Worm (Caenorhabditis elegans) whole organism, L2 larva: ENCODE results near the gene Y38E10A.14.

Source experiments
- F13H6.1 ChIP-seq: sonication (generic microtip); optimal IDR thresholded peaks from 2 replicates; lab custom pipeline; 2016; ENCODE audit warnings: missing genetic modification characterization, missing compliant biosample characterization
- R02D3.7 ChIP-seq: fragments of 150-350 bp; optimal IDR thresholded peaks from 2 replicates; lab custom pipeline; 2014; ENCODE audit warnings: missing biosample characterization, missing genetic modification characterization
- Y55F3AM.14 ChIP-seq: fragments of 200-800 bp; sonication (Bioruptor generic); optimal IDR thresholded peaks from 2 replicates; lab custom pipeline; 2018; ENCODE audit warnings: mild to moderate bottlenecking, missing genetic modification characterization, missing compliant biosample characterization
- alr-1 ChIP-seq: fragments of 150-350 bp; optimal IDR thresholded peaks from 2 replicates; lab custom pipeline; 2014; ENCODE audit warnings: missing biosample characterization, missing genetic modification characterization
- aly-2 ChIP-seq: fragments of 150-350 bp; optimal IDR thresholded peaks from 2 replicates; lab custom pipeline; 2014; ENCODE audit warnings: missing biosample characterization, missing genetic modification characterization
- ceh-16 ChIP-seq: fragments of 150-350 bp; optimal IDR thresholded peaks from 2 replicates; lab custom pipeline; 2014; ENCODE audit warnings: missing biosample characterization, missing genetic modification characterization
- dmd-4 ChIP-seq: sonication (generic microtip); optimal IDR thresholded peaks from 2 replicates; lab custom pipeline; 2017; ENCODE audit warnings: missing biosample characterization, missing genetic modification characterization
- egl-27 ChIP-seq: sonication (generic microtip); optimal IDR thresholded peaks from 3 replicates; lab custom pipeline; 2017; ENCODE audit warnings: missing biosample characterization, missing genetic modification reagents, missing genetic modification characterization
- elt-3 ChIP-seq: sonication (generic microtip); optimal IDR thresholded peaks from 2 replicates; lab custom pipeline; 2017; ENCODE audit warnings: missing biosample characterization, missing genetic modification characterization
- fos-1 ChIP-seq: fragments of 150-350 bp; optimal IDR thresholded peaks from 2 replicates; lab custom pipeline; 2014; ENCODE audit warnings: missing biosample characterization, missing genetic modification characterization
- lin-11 ChIP-seq: fragments of 150-350 bp; sonication (generic microtip); optimal IDR thresholded peaks from 2 replicates; lab custom pipeline; 2014; ENCODE audit warnings: missing biosample characterization, missing genetic modification characterization, inconsistent platforms, mixed read lengths
- lin-39 ChIP-seq: fragments of 150-350 bp; optimal IDR thresholded peaks from 2 replicates; lab custom pipeline; 2014; ENCODE audit warnings: missing biosample characterization, missing genetic modification reagents, missing genetic modification characterization
- lsy-2 ChIP-seq, 2 experiments: fragments of 150-350 bp in 1 of 2; sonication (generic microtip) in 1 of 2; optimal IDR thresholded peaks; 2 replicates each; lab custom pipeline; 2014 to 2017; ENCODE audit warnings: missing biosample characterization in 2 of 2, missing genetic modification characterization in 2 of 2
- mdl-1 ChIP-seq, 2 experiments: fragments of 150-350 bp in 1 of 2; sonication (generic microtip) in 1 of 2; optimal IDR thresholded peaks; 2 replicates each; lab custom pipeline; 2017; ENCODE audit warnings: missing biosample characterization in 2 of 2, missing genetic modification characterization in 2 of 2
- nhr-10 ChIP-seq: sonication (generic microtip); optimal IDR thresholded peaks from 2 replicates; lab custom pipeline; 2017; ENCODE audit warnings: missing biosample characterization, missing genetic modification characterization
- nhr-11 ChIP-seq: fragments of 150-350 bp; optimal IDR thresholded peaks from 2 replicates; lab custom pipeline; 2014; ENCODE audit warnings: missing biosample characterization, missing genetic modification characterization
- nhr-12 ChIP-seq: fragments of 150-350 bp; optimal IDR thresholded peaks from 2 replicates; lab custom pipeline; 2014; ENCODE audit warnings: missing biosample characterization, missing genetic modification characterization
- nhr-23 ChIP-seq: fragments of 150-350 bp; optimal IDR thresholded peaks from 2 replicates; lab custom pipeline; 2014; ENCODE audit warnings: missing biosample characterization, missing genetic modification reagents, missing genetic modification characterization
- nhr-237 ChIP-seq: fragments of 150-350 bp; optimal IDR thresholded peaks from 2 replicates; lab custom pipeline; 2014; ENCODE audit warnings: missing biosample characterization, missing genetic modification characterization
- nhr-6 ChIP-seq: fragments of 150-350 bp; optimal IDR thresholded peaks from 2 replicates; lab custom pipeline; 2014; ENCODE audit warnings: missing biosample characterization, missing genetic modification characterization
- nhr-77 ChIP-seq: fragments of 150-350 bp; optimal IDR thresholded peaks from 2 replicates; lab custom pipeline; 2014; ENCODE audit warnings: missing biosample characterization, missing genetic modification characterization
- peb-1 ChIP-seq: fragments of 150-350 bp; optimal IDR thresholded peaks from 2 replicates; lab custom pipeline; 2014; ENCODE audit warnings: missing biosample characterization, missing genetic modification characterization
- skn-1 ChIP-seq: sonication (generic microtip); optimal IDR thresholded peaks from 2 replicates; lab custom pipeline; 2017; ENCODE audit warnings: missing biosample characterization, missing genetic modification characterization
- sma-3 ChIP-seq: sonication (generic microtip); optimal IDR thresholded peaks from 2 replicates; lab custom pipeline; 2016; ENCODE audit warnings: missing genetic modification reagents, missing genetic modification characterization, missing compliant biosample characterization
- sma-9 ChIP-seq, 2 experiments: fragments of 150-350 bp in 1 of 2; sonication (generic microtip) in 1 of 2; optimal IDR thresholded peaks; 2 replicates each; lab custom pipeline; 2014 to 2016; ENCODE audit warnings: missing genetic modification characterization in 2 of 2, mild to moderate bottlenecking in 1 of 2, missing biosample characterization in 1 of 2, missing compliant biosample characterization in 1 of 2, missing genetic modification reagents in 1 of 2, moderate library complexity in 1 of 2
- snpc-4 ChIP-seq: fragments of 150-350 bp; optimal IDR thresholded peaks from 2 replicates; lab custom pipeline; 2014; ENCODE audit warnings: missing biosample characterization, missing genetic modification characterization
- unc-55 ChIP-seq: fragments of 150-350 bp; sonication (generic microtip); optimal IDR thresholded peaks from 3 replicates; lab custom pipeline; 2014; ENCODE audit warnings: missing biosample characterization, missing genetic modification reagents, missing genetic modification characterization
- zag-1 ChIP-seq: fragments of 150-350 bp; optimal IDR thresholded peaks from 2 replicates; lab custom pipeline; 2014; ENCODE audit warnings: missing biosample characterization, missing genetic modification characterization
- ztf-11 ChIP-seq: sonication (generic microtip); optimal IDR thresholded peaks from 2 replicates; lab custom pipeline; 2017; ENCODE audit warnings: missing biosample characterization, missing genetic modification characterization
- ztf-4 ChIP-seq: fragments of 150-350 bp; optimal IDR thresholded peaks from 2 replicates; lab custom pipeline; 2014; ENCODE audit warnings: missing biosample characterization, missing genetic modification characterization

The Y38E10A.14 gene

DNA sequence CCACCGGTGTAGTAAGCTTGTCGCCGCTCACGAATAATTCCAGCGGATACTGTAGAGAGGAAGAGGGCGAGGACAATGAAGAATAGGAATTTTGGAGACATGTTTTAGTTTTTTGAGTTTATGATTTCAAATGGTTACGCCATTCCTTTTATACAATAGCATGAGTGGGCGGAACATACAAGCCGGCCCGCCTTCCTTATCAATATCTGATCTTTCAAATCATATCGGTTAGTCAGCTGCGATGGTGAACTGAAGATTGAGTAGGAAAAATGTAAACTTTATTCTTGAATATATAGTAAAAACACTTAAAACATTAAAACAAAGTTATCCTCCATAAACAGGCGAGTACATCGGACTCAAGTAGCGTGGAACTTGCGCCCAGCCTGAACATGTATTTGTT, 3.6 kb downstream of the Y38E10A.14 start, which contains the start of gene nspe-1:
nspe-1 (minus strand) TSS at position 101 of the 400 bp plus-strand sequence.
- TF ChIP-seq mdl-1 (tag; optimal IDR thresholded peaks at IDR 0.05; lab: Kevin White, UChicago), result no peak

DNA sequence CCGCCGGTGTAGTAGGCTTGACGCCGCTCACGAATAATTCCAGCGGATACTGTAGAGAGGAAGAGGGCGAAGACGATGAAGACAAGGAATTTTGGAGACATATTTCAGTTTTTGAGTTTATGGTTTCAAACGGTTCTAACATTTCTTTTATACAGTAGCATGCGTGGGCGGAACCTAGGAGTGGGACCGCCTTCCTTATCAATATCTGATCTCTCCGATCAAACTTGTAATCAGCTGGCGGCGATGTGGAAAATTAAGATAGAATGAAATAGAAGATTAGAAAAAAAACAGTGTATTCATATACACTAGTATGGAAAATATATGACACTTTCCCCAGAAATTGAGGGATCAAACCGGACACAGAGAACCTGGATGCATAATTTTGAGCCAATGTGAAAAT, 5.0 kb downstream of the Y38E10A.14 start, which contains the start of gene nspe-2:
nspe-2 (minus strand) TSS at position 101 of the 400 bp plus-strand sequence.
- no peak for TF ChIP-seq lsy-2 (tag; optimal IDR thresholded peaks at IDR 0.05; lab: Kevin White, UChicago)
- no peak for TF ChIP-seq unc-55 (GFP tag; lab: Kevin White, UChicago)
- no peak for TF ChIP-seq zag-1 (tag; lab: Kevin White, UChicago)
- no peak for TF ChIP-seq aly-2 (tag; lab: Kevin White, UChicago)
- no peak for TF ChIP-seq ztf-11 (tag; lab: Kevin White, UChicago)
- TF ChIP-seq nhr-12 (tag; lab: Kevin White, UChicago), result no peak
- no peak for TF ChIP-seq lin-39 (tag; lab: Kevin White, UChicago)
- no peak for TF ChIP-seq nhr-237 (tag; lab: Kevin White, UChicago)
- TF ChIP-seq peb-1, result no peak
- TF ChIP-seq skn-1 (tag; lab: Kevin White, UChicago), result no peak
- TF ChIP-seq nhr-11 (tag; lab: Kevin White, UChicago), result no peak
- TF ChIP-seq fos-1 (tag; lab: Kevin White, UChicago), result no peak
- TF ChIP-seq nhr-23, result no peak
- TF ChIP-seq nhr-10, result no peak
- TF ChIP-seq nhr-77 (tag; lab: Kevin White, UChicago), result no peak

- no peak for TF ChIP-seq zag-1 (tag; lab: Kevin White, UChicago)
- TF ChIP-seq R02D3.7 (tag; lab: Kevin White, UChicago), result no peak
- TF ChIP-seq fos-1 (tag; lab: Kevin White, UChicago), result no peak
- TF ChIP-seq ceh-16 (tag; lab: Kevin White, UChicago), result no peak
- no peak for TF ChIP-seq lin-11 (tag; lab: Kevin White, UChicago)
- TF ChIP-seq aly-2 (tag; lab: Kevin White, UChicago), result no peak
- TF ChIP-seq, all 48 proteins: peak for 0
Observed at ce11 chrII:12617586-12617985, 6.7 kb downstream of the Y38E10A.14 start, which contains the start of gene nspe-3. Gene nspe-3 (plus strand): TSS chrII:12617886.

DNA sequence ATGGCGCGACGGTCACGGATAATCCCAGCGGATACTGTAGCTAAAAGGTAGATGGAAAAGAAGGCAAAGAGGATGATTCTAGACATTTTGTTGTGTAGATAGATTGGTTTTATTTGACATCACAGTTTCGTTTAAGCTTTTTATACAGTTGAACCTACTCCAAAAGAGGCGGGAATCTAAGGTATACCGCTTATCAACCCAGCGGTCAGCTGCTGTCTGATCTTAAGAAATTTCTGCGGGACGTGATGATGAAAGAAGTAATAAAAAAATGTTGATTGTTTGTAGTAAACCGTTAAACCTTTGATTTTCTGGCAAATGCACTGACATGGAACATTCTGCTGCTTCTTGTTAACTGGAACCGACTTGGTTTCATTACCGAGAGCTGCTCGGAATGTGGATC, 8.3 kb downstream of the Y38E10A.14 start, which contains the start of gene nspe-6:
nspe-6 (minus strand) TSS at position 101 of the 400 bp plus-strand sequence.
- TF ChIP-seq nhr-23 (no peak), fos-1 (tag; lab: Kevin White, UChicago) (no peak), sma-3 (GFP tag; lab: Kevin White, UChicago) (no peak), nhr-11 (tag; lab: Kevin White, UChicago) (no peak), mdl-1 (tag; optimal IDR thresholded peaks at IDR 0.05; lab: Kevin White, UChicago) (no peak), alr-1 (tag; lab: Kevin White, UChicago) (no peak), dmd-4 (tag; lab: Kevin White, UChicago) (no peak), nhr-6 (tag; lab: Kevin White, UChicago) (no peak), skn-1 (tag; lab: Kevin White, UChicago) (no peak), ztf-4 (tag; lab: Kevin White, UChicago) (no peak), F13H6.1 (no peak), egl-27 (tag; lab: Kevin White, UChicago) (no peak), unc-55 (GFP tag; lab: Kevin White, UChicago) (no peak), nhr-237 (tag; lab: Kevin White, UChicago) (no peak), lin-11 (tag; lab: Kevin White, UChicago) (no peak), Y55F3AM.14 (GFP tag; lab: Kevin White, UChicago) (no peak), lsy-2 (tag; optimal IDR thresholded peaks at IDR 0.05; lab: Kevin White, UChicago) (no peak), sma-9 (GFP tag; optimal IDR thresholded peaks at IDR 0.05; lab: Kevin White, UChicago) (no peak), sma-9 (tag; optimal IDR thresholded peaks at IDR 0.05; lab: Kevin White, UChicago) (no peak), snpc-4 (tag; lab: Kevin White, UChicago) (no peak), nhr-10 (no peak)
- TF ChIP-seq, all 48 proteins: peak for 0

ce11 chrII:12615413-12615812, 8.9 kb downstream of the Y38E10A.14 start:
- TF ChIP-seq dmd-4 (tag; lab: Kevin White, UChicago), result no peak
- TF ChIP-seq elt-3, result no peak
- TF ChIP-seq lsy-2 (tag; optimal IDR thresholded peaks at IDR 0.05; lab: Kevin White, UChicago), result no peak
- TF ChIP-seq sma-3 (GFP tag; lab: Kevin White, UChicago), result peak; percentile 42
- TF ChIP-seq ztf-4 (tag; lab: Kevin White, UChicago), result no peak
- TF ChIP-seq nhr-77 (tag; lab: Kevin White, UChicago), result no peak
- no peak for TF ChIP-seq snpc-4 (tag; lab: Kevin White, UChicago)
- TF ChIP-seq sma-9 (GFP tag; optimal IDR thresholded peaks at IDR 0.05; lab: Kevin White, UChicago), result peak; percentile 94
- no peak for TF ChIP-seq sma-9 (tag; optimal IDR thresholded peaks at IDR 0.05; lab: Kevin White, UChicago)
